Worm (Caenorhabditis elegans) whole organism, mixed stage, embryonic: Measurements from ENCODE around the gene rpl-5.

Source experiments
- ceh-39 ChIP-seq: fragments of 150-350 bp; optimal IDR thresholded peaks from 2 replicates; lab custom pipeline; 2014; ENCODE audit warnings: missing biosample characterization, missing genetic modification characterization
- ceh-83 ChIP-seq: fragments of 200-800 bp; sonication (Bioruptor generic); optimal IDR thresholded peaks from 2 replicates; lab custom pipeline; 2018; ENCODE audit warnings: mild to moderate bottlenecking, missing genetic modification characterization, missing compliant biosample characterization
- elt-3 ChIP-seq: fragments of 150-350 bp; optimal IDR thresholded peaks from 2 replicates; lab custom pipeline; 2014; ENCODE audit warnings: missing biosample characterization, missing genetic modification characterization
- lin-13 ChIP-seq: fragments of 150-350 bp; optimal IDR thresholded peaks from 2 replicates; lab custom pipeline; 2014; ENCODE audit warnings: missing biosample characterization, missing genetic modification characterization
- lin-32 ChIP-seq: fragments of 200-800 bp; sonication (Bioruptor generic); optimal IDR thresholded peaks from 2 replicates; lab custom pipeline; 2018; ENCODE audit warnings: mild to moderate bottlenecking, missing genetic modification characterization, missing compliant biosample characterization
- nhr-2 ChIP-seq: fragments of 150-350 bp; optimal IDR thresholded peaks from 2 replicates; lab custom pipeline; 2014; ENCODE audit warnings: missing biosample characterization, missing genetic modification characterization
- nhr-28 ChIP-seq: fragments of 150-350 bp; optimal IDR thresholded peaks from 2 replicates; lab custom pipeline; 2014; ENCODE audit warnings: missing biosample characterization, missing genetic modification characterization
- nhr-76 ChIP-seq: sonication (generic microtip); optimal IDR thresholded peaks from 2 replicates; lab custom pipeline; 2017; ENCODE audit warnings: missing biosample characterization, missing genetic modification characterization
- snpc-4 ChIP-seq: fragments of 150-350 bp; optimal IDR thresholded peaks from 2 replicates; lab custom pipeline; 2014; ENCODE audit warnings: missing biosample characterization, missing genetic modification characterization
- unc-62 ChIP-seq: fragments of 150-350 bp; optimal IDR thresholded peaks from 2 replicates; lab custom pipeline; 2014; ENCODE audit warnings: missing biosample characterization, missing genetic modification reagents, missing genetic modification characterization
- zip-8 ChIP-seq: fragments of 150-350 bp; optimal IDR thresholded peaks from 2 replicates; lab custom pipeline; 2014; ENCODE audit warnings: missing biosample characterization, missing genetic modification characterization

rpl-5 gene

ce11 chrII:8616155-8616554 is 46.4 kb downstream of the rpl-5 start:
- TF ChIP-seq lin-32 (GFP tag; lab: Kevin White, UChicago) (no peak), ceh-39 (no peak), nhr-2 (tag; lab: Kevin White, UChicago) (no peak), unc-62 (no peak)

DNA sequence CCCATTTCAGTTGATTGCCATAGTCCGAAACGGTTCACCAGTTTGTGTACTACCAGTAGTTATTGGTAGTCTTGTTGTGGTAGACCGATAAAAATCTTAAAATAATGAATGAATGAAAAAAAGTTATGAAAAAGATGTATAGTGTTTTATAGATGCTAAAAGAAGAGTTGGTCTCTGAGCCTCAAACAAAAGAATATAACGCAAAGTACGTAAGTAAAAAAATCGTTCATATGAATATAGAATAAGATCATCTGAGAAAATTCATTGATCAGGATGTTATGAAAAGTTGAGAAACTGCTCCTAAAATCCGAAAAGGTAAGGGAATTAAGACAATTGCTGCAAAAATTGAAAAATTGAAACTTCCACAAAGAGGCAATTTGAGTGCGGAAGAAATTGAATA is 47.8 kb downstream of the rpl-5 start, which contains the start of gene chhy-1:
Gene chhy-1, minus strand, starts transcription at position 101 of the 400 bp plus-strand sequence.
- TF ChIP-seq snpc-4 (tag; lab: Kevin White, UChicago) (no peak), lin-13 (tag; lab: Kevin White, UChicago) (no peak), zip-8 (tag; lab: Kevin White, UChicago) (no peak), ceh-83 (GFP tag; lab: Kevin White, UChicago) (no peak), nhr-28 (tag; lab: Kevin White, UChicago) (no peak), nhr-76 (tag; lab: Kevin White, UChicago) (no peak), elt-3 (no peak)
- TF ChIP-seq, all 35 proteins: peak for 0
